Fruit fly (Drosophila melanogaster) whole organism, embryonic: ENCODE measurements around the gene CG15742.

Experiments
- Antp ChIP-seq: fragments of 200-800 bp; sonication (Bioruptor generic); optimal IDR thresholded peaks from 3 replicates; lab custom pipeline; 2016; ENCODE audit warnings: missing biosample characterization, missing genetic modification characterization
- CG10654 ChIP-seq: fragments of 200-800 bp; sonication (Bioruptor generic); optimal IDR thresholded peaks from 2 replicates; lab custom pipeline; 2016; ENCODE audit warnings: missing biosample characterization, missing genetic modification characterization
- CG11723 ChIP-seq: fragments of 200-800 bp; sonication (Bioruptor generic); optimal IDR thresholded peaks from 2 replicates; lab custom pipeline; 2017; ENCODE audit warnings: missing biosample characterization, mild to moderate bottlenecking, missing genetic modification characterization
- CG12299 ChIP-seq: fragments of 200-800 bp; sonication (Bioruptor generic); optimal IDR thresholded peaks from 2 replicates; lab custom pipeline; 2018; ENCODE audit warnings: missing biosample characterization, mild to moderate bottlenecking, missing genetic modification characterization
- CG1233 ChIP-seq: fragments of 200-800 bp; sonication (Bioruptor generic); optimal IDR thresholded peaks from 4 replicates; lab custom pipeline; 2018; ENCODE audit warnings: missing biosample characterization, mild to moderate bottlenecking, missing genetic modification characterization
- CG13296 ChIP-seq: fragments of 200-800 bp; sonication (Bioruptor generic); optimal IDR thresholded peaks from 3 replicates; lab custom pipeline; 2018; ENCODE audit warnings: missing biosample characterization, mild to moderate bottlenecking, missing genetic modification characterization
- CG15479 ChIP-seq: fragments of 200-800 bp; sonication (Bioruptor generic); optimal IDR thresholded peaks from 3 replicates; lab custom pipeline; 2019; ENCODE audit warnings: missing biosample characterization, mild to moderate bottlenecking, missing genetic modification characterization, moderate library complexity
- CG16779 ChIP-seq: fragments of 200-800 bp; sonication (Bioruptor generic); IDR thresholded peaks from 2 replicates; pipeline ENCODE4 v1.3.6; 2022; ENCODE audit warnings: missing biosample characterization, missing genetic modification characterization
- CG2678 ChIP-seq: fragments of 200-800 bp; sonication (Bioruptor generic); optimal IDR thresholded peaks from 3 replicates; lab custom pipeline; 2019; ENCODE audit warnings: missing biosample characterization, mild to moderate bottlenecking, missing genetic modification characterization, moderate library complexity
- CG30403 ChIP-seq: fragments of 200-800 bp; sonication (Bioruptor generic); optimal IDR thresholded peaks from 3 replicates; lab custom pipeline; 2016; ENCODE audit warnings: missing biosample characterization, missing genetic modification characterization
- CG3281 ChIP-seq: fragments of 200-800 bp; sonication (Bioruptor generic); optimal IDR thresholded peaks from 3 replicates; lab custom pipeline; 2017; ENCODE audit warnings: missing biosample characterization, mild to moderate bottlenecking, missing genetic modification characterization
- CG3847 ChIP-seq: fragments of 200-800 bp; sonication (Bioruptor generic); IDR thresholded peaks from 2 replicates; pipeline ENCODE4 v1.3.6; 2022; ENCODE audit warnings: missing biosample characterization, missing genetic modification characterization
- CG6791 ChIP-seq: fragments of 200-800 bp; sonication (Bioruptor generic); IDR thresholded peaks from 3 replicates; pipeline ENCODE4 v1.3.6; 2022; ENCODE audit warnings: missing biosample characterization, missing genetic modification characterization; ENCODE audit not compliant: partially characterized antibody
- CG7963 ChIP-seq: fragments of 200-800 bp; sonication (Bioruptor generic); IDR thresholded peaks from 3 replicates; pipeline ENCODE4 v1.3.6; 2022; ENCODE audit warnings: missing biosample characterization, missing genetic modification characterization; ENCODE audit not compliant: partially characterized antibody
- CG8388 ChIP-seq: fragments of 200-800 bp; sonication (Bioruptor generic); optimal IDR thresholded peaks from 2 replicates; lab custom pipeline; 2019; ENCODE audit warnings: missing biosample characterization, mild to moderate bottlenecking, missing genetic modification characterization, moderate library complexity
- CG8924 ChIP-seq: fragments of 200-800 bp; optimal IDR thresholded peaks from 3 replicates; lab custom pipeline; 2019; ENCODE audit warnings: missing biosample characterization, mild to moderate bottlenecking, missing genetic modification characterization, moderate library complexity
- CG9727 ChIP-seq: fragments of 200-800 bp; sonication (Bioruptor generic); optimal IDR thresholded peaks from 3 replicates; lab custom pipeline; 2017; ENCODE audit warnings: missing biosample characterization, mild to moderate bottlenecking, missing genetic modification characterization
- CG9932 ChIP-seq: fragments of 200-800 bp; sonication (Bioruptor generic); IDR thresholded peaks from 2 replicates; pipeline ENCODE4 v1.3.6; 2022; ENCODE audit warnings: missing biosample characterization, missing genetic modification characterization
- CHES-1-like ChIP-seq: fragments of 200-800 bp; sonication (Bioruptor generic); optimal IDR thresholded peaks from 2 replicates; lab custom pipeline; 2016; ENCODE audit warnings: missing biosample characterization, missing genetic modification characterization
- ERR ChIP-seq: fragments of 200-800 bp; sonication (Bioruptor generic); optimal IDR thresholded peaks from 2 replicates; lab custom pipeline; 2016; ENCODE audit warnings: missing biosample characterization, missing genetic modification characterization
- HmgD ChIP-seq: fragments of 200-800 bp; sonication (Bioruptor generic); optimal IDR thresholded peaks from 3 replicates; lab custom pipeline; 2016; ENCODE audit warnings: missing biosample characterization, missing genetic modification characterization
- Hmx ChIP-seq: fragments of 200-800 bp; sonication (Bioruptor generic); optimal IDR thresholded peaks from 2 replicates; lab custom pipeline; 2016; ENCODE audit warnings: missing biosample characterization, missing genetic modification characterization
- Hr3 ChIP-seq: fragments of 200-800 bp; sonication (Bioruptor generic); optimal IDR thresholded peaks from 3 replicates; lab custom pipeline; 2016; ENCODE audit warnings: missing biosample characterization, missing genetic modification characterization
- MESR4 ChIP-seq: fragments of 200-800 bp; sonication (Bioruptor generic); optimal IDR thresholded peaks from 2 replicates; lab custom pipeline; 2018; ENCODE audit warnings: missing biosample characterization, mild to moderate bottlenecking, missing genetic modification characterization, moderate library complexity
- NC2β ChIP-seq: fragments of 200-800 bp; sonication (Bioruptor generic); optimal IDR thresholded peaks from 2 replicates; lab custom pipeline; 2016; ENCODE audit warnings: missing biosample characterization, missing genetic modification characterization
- Neu2 ChIP-seq: fragments of 200-800 bp; sonication (Bioruptor generic); optimal IDR thresholded peaks from 3 replicates; lab custom pipeline; 2016; ENCODE audit warnings: missing biosample characterization, missing genetic modification characterization, borderline replicate concordance
- Nf-YB ChIP-seq: fragments of 200-800 bp; sonication (Bioruptor generic); optimal IDR thresholded peaks from 3 replicates; lab custom pipeline; 2019; ENCODE audit warnings: missing biosample characterization, mild to moderate bottlenecking, missing genetic modification characterization, moderate library complexity
- Six4 ChIP-seq: fragments of 200-800 bp; sonication (Bioruptor generic); optimal IDR thresholded peaks from 2 replicates; lab custom pipeline; 2016; ENCODE audit warnings: missing biosample characterization, missing genetic modification characterization
- Sry-β ChIP-seq: fragments of 200-800 bp; sonication (Bioruptor generic); optimal IDR thresholded peaks from 2 replicates; lab custom pipeline; 2018; ENCODE audit warnings: missing biosample characterization, mild to moderate bottlenecking, missing genetic modification characterization, moderate library complexity
- Taf1 ChIP-seq: fragments of 200-800 bp; sonication (Bioruptor generic); IDR thresholded peaks from 2 replicates; pipeline ENCODE4 v1.3.6; 2022; ENCODE audit warnings: missing biosample characterization, missing genetic modification characterization
- al ChIP-seq: fragments of 200-800 bp; sonication (Bioruptor generic); IDR thresholded peaks from 2 replicates; pipeline ENCODE4 v1.3.6; 2022; ENCODE audit warnings: missing biosample characterization, missing genetic modification characterization
- amos ChIP-seq: fragments of 200-800 bp; sonication (Bioruptor generic); IDR thresholded peaks from 2 replicates; pipeline ENCODE4 v1.3.6; 2022; ENCODE audit warnings: missing biosample characterization, missing genetic modification characterization; ENCODE audit not compliant: partially characterized antibody
- ap ChIP-seq: fragments of 200-800 bp; sonication (Bioruptor generic); IDR thresholded peaks from 2 replicates; pipeline ENCODE4 v1.3.6; 2022; ENCODE audit warnings: missing biosample characterization, missing genetic modification characterization
- ato ChIP-seq: fragments of 200-800 bp; sonication (Bioruptor generic); IDR thresholded peaks from 2 replicates; pipeline ENCODE4 v1.3.6; 2022; ENCODE audit warnings: missing biosample characterization, missing genetic modification characterization; ENCODE audit not compliant: partially characterized antibody
- bsh ChIP-seq, 2 experiments: fragments of 200-800 bp; sonication (Bioruptor generic); optimal IDR thresholded peaks; 2 replicates each; lab custom pipeline; 2017 to 2018; ENCODE audit warnings: mild to moderate bottlenecking in 2 of 2, missing biosample characterization in 2 of 2, missing genetic modification characterization in 2 of 2, moderate library complexity in 1 of 2
- caup ChIP-seq: fragments of 200-800 bp; sonication (Bioruptor generic); optimal IDR thresholded peaks from 3 replicates; lab custom pipeline; 2017; ENCODE audit warnings: missing biosample characterization, mild to moderate bottlenecking, missing genetic modification characterization, moderate library complexity; ENCODE audit not compliant: severe bottlenecking
- eyg ChIP-seq: fragments of 200-800 bp; sonication (Bioruptor generic); optimal IDR thresholded peaks from 3 replicates; lab custom pipeline; 2016; ENCODE audit warnings: missing biosample characterization, missing genetic modification characterization
- fd64A ChIP-seq: fragments of 200-800 bp; sonication (Bioruptor generic); optimal IDR thresholded peaks from 3 replicates; lab custom pipeline; 2018; ENCODE audit warnings: missing biosample characterization, mild to moderate bottlenecking, missing genetic modification characterization
- gcm ChIP-seq: fragments of 200-800 bp; sonication (Bioruptor generic); optimal IDR thresholded peaks from 2 replicates; lab custom pipeline; 2019; ENCODE audit warnings: missing biosample characterization, mild to moderate bottlenecking, missing genetic modification characterization, moderate library complexity
- ham ChIP-seq: fragments of 200-800 bp; sonication (Bioruptor generic); IDR thresholded peaks from 2 replicates; pipeline ENCODE4 v1.3.6; 2022; ENCODE audit warnings: missing biosample characterization, missing genetic modification characterization
- ken ChIP-seq: fragments of 200-800 bp; sonication (Bioruptor generic); IDR thresholded peaks from 3 replicates; pipeline ENCODE4 v1.3.6; 2022; ENCODE audit warnings: missing biosample characterization, missing genetic modification characterization
- nom ChIP-seq: fragments of 200-800 bp; sonication (Bioruptor generic); optimal IDR thresholded peaks from 2 replicates; lab custom pipeline; 2017; ENCODE audit warnings: missing biosample characterization, missing genetic modification characterization, mild to moderate bottlenecking, moderate library complexity, missing genetic modification reagents
- onecut ChIP-seq: fragments of 200-800 bp; sonication (Bioruptor generic); IDR thresholded peaks from 2 replicates; pipeline ENCODE4 v1.3.6; 2022; ENCODE audit warnings: missing biosample characterization, missing genetic modification characterization
- sima ChIP-seq: fragments of 200-800 bp; sonication (Bioruptor generic); optimal IDR thresholded peaks from 2 replicates; lab custom pipeline; 2016; ENCODE audit warnings: missing biosample characterization, missing genetic modification characterization
- sisA ChIP-seq: fragments of 200-800 bp; sonication (Bioruptor generic); IDR thresholded peaks from 2 replicates; pipeline ENCODE4 v1.3.6; 2022; ENCODE audit warnings: missing biosample characterization, missing genetic modification characterization
- sob ChIP-seq: fragments of 200-800 bp; sonication (Bioruptor generic); IDR thresholded peaks from 2 replicates; pipeline ENCODE4 v1.3.6; 2022; ENCODE audit warnings: missing biosample characterization, missing genetic modification characterization
- tio ChIP-seq: fragments of 200-800 bp; sonication (Bioruptor generic); optimal IDR thresholded peaks from 2 replicates; lab custom pipeline; 2017; ENCODE audit warnings: missing biosample characterization, missing genetic modification characterization, inconsistent platforms
- vvl ChIP-seq: fragments of 200-800 bp; sonication (Bioruptor generic); IDR thresholded peaks from 2 replicates; pipeline ENCODE4 v1.3.6; 2022; ENCODE audit warnings: missing biosample characterization, missing genetic modification characterization

Gene CG15742

DNA sequence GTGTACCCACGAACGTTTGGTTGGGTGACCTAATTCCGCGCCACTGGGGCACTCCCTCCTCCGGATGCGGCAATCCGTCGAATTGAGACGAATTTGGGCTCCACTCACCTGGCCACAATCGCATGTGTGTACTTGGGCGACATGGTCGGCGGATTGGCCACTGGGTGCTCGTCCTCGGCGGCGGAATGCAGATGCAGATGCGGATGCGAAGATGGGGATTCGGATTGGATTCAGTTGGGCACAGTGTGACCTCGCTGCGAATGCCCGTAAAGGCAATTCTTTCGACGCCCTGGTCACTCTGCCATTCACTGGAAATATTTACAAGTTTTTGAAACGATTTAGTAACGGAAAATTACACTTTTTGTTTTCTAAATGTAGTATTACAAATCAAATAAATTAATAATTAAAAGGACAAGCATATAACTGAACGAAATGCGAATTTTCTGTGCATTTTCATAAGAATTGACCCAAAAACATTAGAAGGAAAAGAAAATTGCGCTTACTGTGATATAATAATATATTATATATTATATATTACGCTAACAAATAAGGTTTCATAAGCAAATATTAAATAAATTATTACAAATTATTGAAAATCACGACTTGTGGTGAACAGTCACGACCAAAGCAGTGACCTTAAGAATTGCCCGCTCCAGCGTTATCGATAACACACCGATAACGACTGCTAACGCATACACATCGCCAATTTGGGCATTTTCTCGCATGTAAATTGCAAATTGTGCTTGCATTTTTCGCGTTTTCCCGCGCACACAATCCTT is 38.3 kb upstream of the CG15742 start, which contains the start of gene CG1622 (continued):
- TF ChIP-seq CG8924 (tag; lab: Kevin White, UChicago) (peak; percentile 55), CG16779 (GFP tag; lab: Robert Waterston, UW) (no peak), CG13296 (no peak), tio (GFP tag; lab: Kevin White, UChicago) (no peak), fd64A (GFP tag; lab: Kevin White, UChicago) (no peak), CG2678 (no peak), CG11723 (GFP tag; lab: Kevin White, UChicago) (no peak), CG12299 (no peak), Hr3 (GFP tag; lab: Kevin White, UChicago) (peak; percentile 38), Neu2 (GFP tag; lab: Kevin White, UChicago) (no peak), bsh (GFP tag; optimal IDR thresholded peaks at IDR 0.05; lab: Kevin White, UChicago) (peak in 1 of 2 experiments; percentile 16), onecut (GFP tag; lab: Robert Waterston, UW) (no peak), Antp (no peak), CG9932 (GFP tag; lab: Robert Waterston, UW) (peak; percentile 76), Nf-YB (GFP tag; lab: Kevin White, UChicago) (peak; percentile 7), Six4 (no peak), CG3281 (peak; percentile 1), CG1233 (no peak), NC2β (no peak), Sry-β (GFP tag; lab: Kevin White, UChicago) (peak; percentile 51), CG8388 (GFP tag; lab: Kevin White, UChicago) (peak; percentile 15), gcm (GFP tag; lab: Kevin White, UChicago) (peak; percentile 17), eyg (GFP tag; lab: Kevin White, UChicago) (no peak), caup (no peak), HmgD (GFP tag; lab: Kevin White, UChicago) (no peak), ham (no peak), sisA (no peak), ato (GFP tag; lab: Robert Waterston, UW) (no peak), CG7963 (GFP tag; lab: Robert Waterston, UW) (no peak), CG15479 (GFP tag; lab: Kevin White, UChicago) (no peak), CHES-1-like (no peak), MESR4 (peak; percentile 95), amos (GFP tag; lab: Robert Waterston, UW) (peak; percentile 50; the same call in 1 of the 2 replicates), CG9727 (GFP tag; lab: Kevin White, UChicago) (peak; percentile 42), CG10654 (no peak), CG3847 (GFP tag; lab: Robert Waterston, UW) (no peak), Taf1 (GFP tag; lab: Robert Waterston, UW) (peak; percentile 14; the same call in 1 of the 2 replicates), ERR (GFP tag; lab: Kevin White, UChicago) (no peak), sob (peak; percentile 67), ap (no peak), CG30403 (GFP tag; lab: Kevin White, UChicago) (peak; percentile 31), Hmx (GFP tag; lab: Kevin White, UChicago) (no peak), CG6791 (GFP tag; lab: Robert Waterston, UW) (no peak), sima (GFP tag; lab: Kevin White, UChicago) (no peak), al (GFP tag; lab: Robert Waterston, UW) (0 out of 2 replicates have a peak, but pooled peaks have one; percentile 21), nom (GFP tag; lab: Kevin White, UChicago) (no peak), ken (GFP tag; lab: Robert Waterston, UW) (no peak), vvl (GFP tag; lab: Robert Waterston, UW) (peak; percentile 52; the same call in 1 of the 2 replicates)
